Fruit fly (Drosophila melanogaster): Measurements from ENCODE around the gene CG42393.

DNA sequence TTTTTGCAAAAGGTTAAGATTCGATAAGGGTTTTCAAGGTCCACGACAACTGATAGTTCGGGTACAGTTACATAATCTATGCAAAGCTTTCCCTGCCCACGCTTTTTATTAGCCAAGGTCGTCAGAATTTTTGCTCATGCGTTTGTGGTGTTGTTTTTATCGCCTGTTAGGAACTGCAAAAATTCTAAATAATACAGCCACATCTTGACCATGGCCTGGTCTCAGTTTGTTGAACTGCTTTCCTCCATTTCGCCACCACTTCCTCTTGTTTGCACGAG lies 38.7 kb upstream of the CG42393 start:
- no peak for TF ChIP-seq psq (optimal IDR thresholded peaks at IDR 0.05)
- TF ChIP-seq usp (GFP tag; optimal IDR thresholded peaks at IDR 0.05) = no peak
- TF ChIP-seq Dll (optimal IDR thresholded peaks at IDR 0.05) = no peak
- TF ChIP-seq CG8478 (optimal IDR thresholded peaks at IDR 0.05) = no peak
- TF ChIP-seq pan (optimal IDR thresholded peaks at IDR 0.05) = no peak
- TF ChIP-seq EcR (GFP tag; optimal IDR thresholded peaks at IDR 0.05) = peak in 1 of 2 experiments; percentile 17
